Fruit fly (Drosophila melanogaster) whole organism, prepupa: ENCODE results near the gene CG42781.

Source experiments
- CG10631 ChIP-seq: fragments of 200-800 bp; sonication (Bioruptor generic); optimal IDR thresholded peaks from 2 replicates; lab custom pipeline; 2016; ENCODE audit warnings: missing biosample characterization, missing genetic modification characterization
- CG10669 ChIP-seq: fragments of 200-800 bp; sonication (Bioruptor generic); optimal IDR thresholded peaks from 3 replicates; lab custom pipeline; 2018; ENCODE audit warnings: missing biosample characterization, mild to moderate bottlenecking, missing genetic modification characterization, moderate library complexity
- CG11294 ChIP-seq: fragments of 200-800 bp; sonication (Bioruptor generic); IDR thresholded peaks from 2 replicates; pipeline ENCODE4 v1.3.6; 2022; ENCODE audit warnings: missing biosample characterization, missing genetic modification characterization
- CG11762 ChIP-seq: fragments of 200-800 bp; sonication (Bioruptor generic); optimal IDR thresholded peaks from 3 replicates; lab custom pipeline; 2016; ENCODE audit warnings: missing biosample characterization, missing genetic modification characterization; ENCODE audit not compliant: insufficient read depth
- CG11902 ChIP-seq: fragments of 200-800 bp; sonication (Bioruptor generic); optimal IDR thresholded peaks from 3 replicates; lab custom pipeline; 2016; ENCODE audit warnings: missing biosample characterization, missing genetic modification characterization
- CG15336 ChIP-seq: fragments of 200-800 bp; sonication (Bioruptor generic); IDR thresholded peaks from 2 replicates; pipeline ENCODE4 v1.3.6; 2022; ENCODE audit warnings: missing biosample characterization, missing genetic modification characterization
- CG3032 ChIP-seq: fragments of 200-800 bp; optimal IDR thresholded peaks from 2 replicates; lab custom pipeline; 2019; ENCODE audit warnings: missing biosample characterization, mild to moderate bottlenecking, missing genetic modification characterization, moderate library complexity
- CG3919 ChIP-seq: fragments of 200-800 bp; sonication (Bioruptor generic); optimal IDR thresholded peaks from 3 replicates; lab custom pipeline; 2016; ENCODE audit warnings: missing biosample characterization, missing genetic modification characterization
- CG4318 ChIP-seq: fragments of 200-800 bp; sonication (Bioruptor generic); optimal IDR thresholded peaks from 3 replicates; lab custom pipeline; 2017; ENCODE audit warnings: missing biosample characterization, mild to moderate bottlenecking, missing genetic modification characterization
- CG6163 ChIP-seq: fragments of 200-800 bp; sonication (Bioruptor generic); IDR thresholded peaks from 3 replicates; pipeline ENCODE4 v1.3.6; 2022; ENCODE audit warnings: missing biosample characterization, missing genetic modification characterization
- CG6276 ChIP-seq: fragments of 200-800 bp; sonication (Bioruptor generic); optimal IDR thresholded peaks from 2 replicates; lab custom pipeline; 2017; ENCODE audit warnings: missing biosample characterization, mild to moderate bottlenecking, missing genetic modification characterization
- CG6792 ChIP-seq: fragments of 200-800 bp; sonication (Bioruptor generic); optimal IDR thresholded peaks from 3 replicates; lab custom pipeline; 2016; ENCODE audit warnings: missing biosample characterization, missing genetic modification characterization
- CG6808 ChIP-seq: fragments of 200-800 bp; sonication (Bioruptor generic); optimal IDR thresholded peaks from 3 replicates; lab custom pipeline; 2017; ENCODE audit warnings: missing biosample characterization, missing genetic modification characterization, mild to moderate bottlenecking, moderate library complexity, missing genetic modification reagents
- CG7368 ChIP-seq: fragments of 200-800 bp; sonication (Bioruptor generic); optimal IDR thresholded peaks from 3 replicates; lab custom pipeline; 2016; ENCODE audit warnings: missing biosample characterization, missing genetic modification characterization
- CG8319 ChIP-seq: fragments of 200-800 bp; sonication (Bioruptor generic); optimal IDR thresholded peaks from 3 replicates; lab custom pipeline; 2016; ENCODE audit warnings: missing biosample characterization, missing genetic modification characterization
- CG8632 ChIP-seq: fragments of 200-800 bp; sonication (Bioruptor generic); optimal IDR thresholded peaks from 3 replicates; lab custom pipeline; 2016; ENCODE audit warnings: missing biosample characterization, missing genetic modification characterization
- CG9139 ChIP-seq: fragments of 200-800 bp; sonication (Bioruptor generic); optimal IDR thresholded peaks from 3 replicates; lab custom pipeline; 2017; ENCODE audit warnings: missing biosample characterization, mild to moderate bottlenecking, missing genetic modification characterization
- Eip75B ChIP-seq: fragments of 200-800 bp; sonication (Bioruptor generic); optimal IDR thresholded peaks from 3 replicates; lab custom pipeline; 2016; ENCODE audit warnings: missing biosample characterization, missing genetic modification characterization
- Eip78C ChIP-seq: fragments of 200-800 bp; sonication (Bioruptor generic); peaks from one replicate; lab custom pipeline; 2016; ENCODE audit warnings: missing biosample characterization, missing genetic modification characterization
- Eip93F ChIP-seq: fragments of 200-800 bp; sonication (Bioruptor generic); optimal IDR thresholded peaks from 2 replicates; lab custom pipeline; 2016; ENCODE audit warnings: missing biosample characterization, mild to moderate bottlenecking, missing genetic modification characterization
- Ets21C ChIP-seq: fragments of 200-800 bp; sonication (Bioruptor generic); optimal IDR thresholded peaks from 3 replicates; lab custom pipeline; 2016; ENCODE audit warnings: missing biosample characterization, missing genetic modification characterization
- Gug ChIP-seq: fragments of 200-800 bp; sonication (Bioruptor generic); IDR thresholded peaks from 2 replicates; pipeline ENCODE4 v1.3.6; 2022; ENCODE audit warnings: missing biosample characterization, missing genetic modification characterization
- Hr39 ChIP-seq: fragments of 200-800 bp; sonication (Bioruptor generic); optimal IDR thresholded peaks from 2 replicates; lab custom pipeline; 2016; ENCODE audit warnings: missing biosample characterization, missing genetic modification characterization
- Lpt ChIP-seq: fragments of 200-800 bp; sonication (Bioruptor generic); optimal IDR thresholded peaks from 3 replicates; lab custom pipeline; 2016; ENCODE audit warnings: missing biosample characterization, missing genetic modification characterization
- Met ChIP-seq: fragments of 200-800 bp; sonication (Bioruptor generic); optimal IDR thresholded peaks from 3 replicates; lab custom pipeline; 2016; ENCODE audit warnings: missing biosample characterization, missing genetic modification characterization
- achi ChIP-seq: fragments of 200-800 bp; sonication (Bioruptor generic); optimal IDR thresholded peaks from 3 replicates; lab custom pipeline; 2016; ENCODE audit warnings: missing biosample characterization, missing genetic modification characterization
- acj6 ChIP-seq: fragments of 200-800 bp; sonication (Bioruptor generic); optimal IDR thresholded peaks from 3 replicates; lab custom pipeline; 2016; ENCODE audit warnings: missing biosample characterization, missing genetic modification characterization
- dac ChIP-seq: fragments of 200-800 bp; sonication (Bioruptor generic); optimal IDR thresholded peaks from 2 replicates; lab custom pipeline; 2017; ENCODE audit warnings: missing biosample characterization, mild to moderate bottlenecking, missing genetic modification characterization
- dsx ChIP-seq: fragments of 200-800 bp; optimal IDR thresholded peaks from 3 replicates; lab custom pipeline; 2019; ENCODE audit warnings: missing biosample characterization, mild to moderate bottlenecking, missing genetic modification characterization, moderate library complexity; ENCODE audit not compliant: poor library complexity, severe bottlenecking
- eg ChIP-seq: fragments of 200-800 bp; sonication (Bioruptor generic); IDR thresholded peaks from 3 replicates; pipeline ENCODE4 v1.3.6; 2022; ENCODE audit warnings: missing biosample characterization, missing genetic modification characterization
- fd59A ChIP-seq: fragments of 200-800 bp; sonication (Bioruptor generic); optimal IDR thresholded peaks from 2 replicates; lab custom pipeline; 2017; ENCODE audit warnings: missing biosample characterization, mild to moderate bottlenecking, missing genetic modification characterization, missing genetic modification reagents
- fkh ChIP-seq: fragments of 200-800 bp; sonication (Bioruptor generic); optimal IDR thresholded peaks from 3 replicates; lab custom pipeline; 2017; ENCODE audit warnings: missing biosample characterization, mild to moderate bottlenecking, missing genetic modification characterization, moderate library complexity
- lz ChIP-seq: fragments of 200-800 bp; sonication (Bioruptor generic); optimal IDR thresholded peaks from 3 replicates; lab custom pipeline; 2016; ENCODE audit warnings: missing biosample characterization, missing genetic modification characterization
- salr ChIP-seq, 2 experiments: fragments of 200-800 bp; sonication (Bioruptor generic); optimal IDR thresholded peaks; 3 replicates each; lab custom pipeline; 2016 to 2018; ENCODE audit warnings: missing biosample characterization in 2 of 2, missing genetic modification characterization in 2 of 2, mild to moderate bottlenecking in 1 of 2
- vri ChIP-seq: fragments of 200-800 bp; sonication (Bioruptor generic); optimal IDR thresholded peaks from 3 replicates; lab custom pipeline; 2016; ENCODE audit warnings: missing biosample characterization, mild to moderate bottlenecking, missing genetic modification characterization

CG42781 gene

dm6 chrX:7382890-7383289, at the start of gene CG42781:
TSS of gene CG42781 (minus strand) at chrX:7382990.
- TF ChIP-seq CG7368 (GFP tag; lab: Kevin White, UChicago) (no peak), CG6808 (GFP tag; lab: Kevin White, UChicago) (no peak), dsx (GFP tag; lab: Kevin White, UChicago) (no peak), lz (GFP tag; lab: Kevin White, UChicago) (no peak), CG6792 (no peak), CG6276 (GFP tag; lab: Kevin White, UChicago) (no peak), CG10669 (GFP tag; lab: Kevin White, UChicago) (no peak), dac (no peak), acj6 (GFP tag; lab: Kevin White, UChicago) (no peak), Eip75B (no peak), Met (GFP tag; lab: Kevin White, UChicago) (no peak), Hr39 (GFP tag; lab: Kevin White, UChicago) (no peak), CG11902 (GFP tag; lab: Kevin White, UChicago) (no peak), achi (GFP tag; lab: Kevin White, UChicago) (no peak), fd59A (GFP tag; lab: Kevin White, UChicago) (no peak), CG8319 (no peak), Eip93F (GFP tag; lab: Kevin White, UChicago) (no peak), CG15336 (GFP tag; lab: Robert Waterston, UW) (no peak)

dm6 chrX:7432393-7432792, 49.6 kb upstream of the CG42781 start:
- no peak for TF ChIP-seq Lpt (GFP tag; lab: Kevin White, UChicago)
- TF ChIP-seq eg (GFP tag; lab: Robert Waterston, UW), result no peak
- TF ChIP-seq CG3919, result no peak
- no peak for TF ChIP-seq Eip75B
- TF ChIP-seq CG6792, result no peak
- no peak for TF ChIP-seq CG8632 (GFP tag; lab: Kevin White, UChicago)
- TF ChIP-seq Gug (GFP tag; lab: Robert Waterston, UW), result no peak

dm6 chrX:7425643-7426042, 42.9 kb upstream of the CG42781 start, which contains the start of gene CG32726:
TSS of gene CG32726 (minus strand) at chrX:7425743.
- TF ChIP-seq CG3032 (tag; lab: Kevin White, UChicago), result no peak
- TF ChIP-seq salr (GFP tag; optimal IDR thresholded peaks at IDR 0.05; lab: Kevin White, UChicago), result no peak
- TF ChIP-seq CG9139, result no peak
- TF ChIP-seq CG6163 (GFP tag; lab: Robert Waterston, UW), result no peak
- no peak for TF ChIP-seq CG10631 (GFP tag; lab: Kevin White, UChicago)
- TF ChIP-seq CG11762 (GFP tag; lab: Kevin White, UChicago), result no peak
- TF ChIP-seq Eip78C (GFP tag; lab: Kevin White, UChicago), result no peak
- no peak for TF ChIP-seq Eip93F (GFP tag; lab: Kevin White, UChicago)

dm6 chrX:7424742-7425141, 42.0 kb upstream of the CG42781 start, which contains the start of gene CG15036:
TSS of gene CG15036 (minus strand) at chrX:7424842.
- no peak for TF ChIP-seq vri (GFP tag; lab: Kevin White, UChicago)

- no peak for TF ChIP-seq CG4318 (GFP tag; lab: Kevin White, UChicago)
- no peak for TF ChIP-seq achi (GFP tag; lab: Kevin White, UChicago)
- TF ChIP-seq CG11902 (GFP tag; lab: Kevin White, UChicago), result no peak
- TF ChIP-seq, all 60 proteins: peak for 0
Measured at dm6 chrX:7422577-7422976, 39.8 kb upstream of the CG42781 start.

- TF ChIP-seq CG11294 (GFP tag; lab: Robert Waterston, UW) (no peak), Ets21C (GFP tag; lab: Kevin White, UChicago) (no peak), lz (GFP tag; lab: Kevin White, UChicago) (no peak), CG11762 (GFP tag; lab: Kevin White, UChicago) (no peak), dsx (GFP tag; lab: Kevin White, UChicago) (no peak), Lpt (GFP tag; lab: Kevin White, UChicago) (no peak), eg (GFP tag; lab: Robert Waterston, UW) (no peak), CG9139 (no peak), dac (no peak), CG4318 (GFP tag; lab: Kevin White, UChicago) (no peak), fkh (GFP tag; lab: Kevin White, UChicago) (no peak), vri (GFP tag; lab: Kevin White, UChicago) (no peak)
- TF ChIP-seq, all 60 proteins: peak for 0
Measured at dm6 chrX:7418294-7418693, 35.5 kb upstream of the CG42781 start, which contains the start of gene rumpel. TSS of gene rumpel (plus strand) at chrX:7418594.
